Fruit fly (Drosophila melanogaster) whole organism, embryonic: ENCODE results near the gene CG17801.

Experiments
- BEAF-32 ChIP-seq: fragments of 200-800 bp; sonication (Bioruptor generic); optimal IDR thresholded peaks from 3 replicates; lab custom pipeline; 2017; ENCODE audit warnings: missing biosample characterization, missing genetic modification characterization, mild to moderate bottlenecking, moderate library complexity, missing genetic modification reagents
- Blimp-1 ChIP-seq: fragments of 200-800 bp; sonication (Bioruptor generic); optimal IDR thresholded peaks from 3 replicates; lab custom pipeline; 2018; ENCODE audit warnings: missing biosample characterization, missing genetic modification characterization, mild to moderate bottlenecking, moderate library complexity, missing genetic modification reagents
- CG10147 ChIP-seq: fragments of 200-800 bp; sonication (Bioruptor generic); optimal IDR thresholded peaks from 2 replicates; lab custom pipeline; 2019; ENCODE audit warnings: missing biosample characterization, mild to moderate bottlenecking, missing genetic modification characterization, moderate library complexity
- CG1024 ChIP-seq: fragments of 200-800 bp; sonication (Bioruptor generic); IDR thresholded peaks from 2 replicates; pipeline ENCODE4 v1.3.6; 2022; ENCODE audit warnings: missing biosample characterization, missing genetic modification characterization
- CG10654 ChIP-seq: fragments of 200-800 bp; sonication (Bioruptor generic); optimal IDR thresholded peaks from 2 replicates; lab custom pipeline; 2016; ENCODE audit warnings: missing biosample characterization, missing genetic modification characterization
- CG1233 ChIP-seq: fragments of 200-800 bp; sonication (Bioruptor generic); optimal IDR thresholded peaks from 4 replicates; lab custom pipeline; 2018; ENCODE audit warnings: missing biosample characterization, mild to moderate bottlenecking, missing genetic modification characterization
- CG12769 ChIP-seq: fragments of 200-800 bp; sonication (Bioruptor generic); optimal IDR thresholded peaks from 2 replicates; lab custom pipeline; 2019; ENCODE audit warnings: missing biosample characterization, mild to moderate bottlenecking, missing genetic modification characterization, moderate library complexity
- CG13624 ChIP-seq: fragments of 200-800 bp; sonication (Bioruptor generic); optimal IDR thresholded peaks from 2 replicates; lab custom pipeline; 2016; ENCODE audit warnings: missing biosample characterization, missing genetic modification characterization
- CG13775 ChIP-seq: fragments of 200-800 bp; sonication (Bioruptor generic); optimal IDR thresholded peaks from 3 replicates; lab custom pipeline; 2017; ENCODE audit warnings: missing biosample characterization, mild to moderate bottlenecking, missing genetic modification characterization
- CG18764 ChIP-seq: fragments of 200-800 bp; sonication (Bioruptor generic); optimal IDR thresholded peaks from 3 replicates; lab custom pipeline; 2016; ENCODE audit warnings: missing biosample characterization, missing genetic modification characterization
- CG2202 ChIP-seq: fragments of 200-800 bp; sonication (Bioruptor generic); optimal IDR thresholded peaks from 2 replicates; lab custom pipeline; 2018; ENCODE audit warnings: missing biosample characterization, mild to moderate bottlenecking, missing genetic modification characterization
- CG30431 ChIP-seq: fragments of 200-800 bp; sonication (Bioruptor generic); optimal IDR thresholded peaks from 2 replicates; lab custom pipeline; 2017; ENCODE audit warnings: missing biosample characterization, missing genetic modification characterization
- CG4360 ChIP-seq: fragments of 200-800 bp; sonication (Bioruptor generic); IDR thresholded peaks from 2 replicates; pipeline ENCODE4 v1.3.6; 2022; ENCODE audit warnings: missing biosample characterization, missing genetic modification characterization
- CG4820 ChIP-seq: fragments of 200-800 bp; sonication (Bioruptor generic); optimal IDR thresholded peaks from 3 replicates; lab custom pipeline; 2016; ENCODE audit warnings: missing biosample characterization, missing genetic modification characterization
- CG6854 ChIP-seq: fragments of 200-800 bp; sonication (Bioruptor generic); optimal IDR thresholded peaks from 3 replicates; lab custom pipeline; 2017; ENCODE audit warnings: missing biosample characterization, mild to moderate bottlenecking, missing genetic modification characterization
- CG7786 ChIP-seq: fragments of 200-800 bp; sonication (Bioruptor generic); optimal IDR thresholded peaks from 2 replicates; lab custom pipeline; 2016; ENCODE audit warnings: missing biosample characterization, missing genetic modification characterization
- CG7928 ChIP-seq: fragments of 200-800 bp; sonication (Bioruptor generic); optimal IDR thresholded peaks from 2 replicates; lab custom pipeline; 2017; ENCODE audit warnings: missing biosample characterization, mild to moderate bottlenecking, missing genetic modification characterization
- CG8765 ChIP-seq: fragments of 200-800 bp; sonication (Bioruptor generic); IDR thresholded peaks from 2 replicates; pipeline ENCODE4 v1.3.6; 2022; ENCODE audit warnings: missing biosample characterization, missing genetic modification characterization
- CG9215 ChIP-seq: fragments of 200-800 bp; sonication (Bioruptor generic); IDR thresholded peaks from 2 replicates; pipeline ENCODE4 v1.3.6; 2022; ENCODE audit warnings: missing biosample characterization, missing genetic modification characterization
- CG9609 ChIP-seq: fragments of 200-800 bp; sonication (Bioruptor generic); optimal IDR thresholded peaks from 3 replicates; lab custom pipeline; 2016; ENCODE audit warnings: missing biosample characterization, missing genetic modification characterization
- CG9727 ChIP-seq: fragments of 200-800 bp; sonication (Bioruptor generic); optimal IDR thresholded peaks from 3 replicates; lab custom pipeline; 2017; ENCODE audit warnings: missing biosample characterization, mild to moderate bottlenecking, missing genetic modification characterization
- CG9797 ChIP-seq: fragments of 200-800 bp; sonication (Bioruptor generic); optimal IDR thresholded peaks from 3 replicates; lab custom pipeline; 2018; ENCODE audit warnings: missing biosample characterization, mild to moderate bottlenecking, missing genetic modification characterization
- Deaf1 ChIP-seq: fragments of 200-800 bp; optimal IDR thresholded peaks from 3 replicates; lab custom pipeline; 2019; ENCODE audit warnings: missing biosample characterization, mild to moderate bottlenecking, missing genetic modification characterization, moderate library complexity
- Dek ChIP-seq: fragments of 200-800 bp; sonication (Bioruptor generic); optimal IDR thresholded peaks from 3 replicates; lab custom pipeline; 2019; ENCODE audit warnings: missing biosample characterization, mild to moderate bottlenecking, missing genetic modification characterization, moderate library complexity
- Ets65A ChIP-seq: fragments of 200-800 bp; sonication (Bioruptor generic); peaks from one replicate; lab custom pipeline; 2016; ENCODE audit warnings: missing biosample characterization, missing genetic modification characterization
- Fer3 ChIP-seq: fragments of 200-800 bp; sonication (Bioruptor generic); optimal IDR thresholded peaks from 2 replicates; lab custom pipeline; 2018; ENCODE audit warnings: missing biosample characterization, mild to moderate bottlenecking, missing genetic modification characterization, moderate library complexity
- Gug ChIP-seq: fragments of 200-800 bp; sonication (Bioruptor generic); IDR thresholded peaks from 4 replicates; pipeline ENCODE4 v1.3.6; 2022; ENCODE audit warnings: missing biosample characterization, missing genetic modification characterization
- HmgD ChIP-seq: fragments of 200-800 bp; sonication (Bioruptor generic); optimal IDR thresholded peaks from 3 replicates; lab custom pipeline; 2016; ENCODE audit warnings: missing biosample characterization, missing genetic modification characterization
- Hr51 ChIP-seq, 2 experiments: fragments of 200-800 bp; sonication (Bioruptor generic); optimal IDR thresholded peaks; 2 replicates in 1 of 2; 3 replicates in 1 of 2; lab custom pipeline; 2016 to 2018; ENCODE audit warnings: missing biosample characterization in 2 of 2, missing genetic modification characterization in 2 of 2, mild to moderate bottlenecking in 1 of 2, moderate library complexity in 1 of 2
- Jarid2 ChIP-seq: fragments of 200-800 bp; sonication (Bioruptor generic); optimal IDR thresholded peaks from 3 replicates; lab custom pipeline; 2017; ENCODE audit warnings: mild to moderate bottlenecking, missing biosample characterization, missing genetic modification reagents, missing genetic modification characterization
- Side ChIP-seq: fragments of 200-800 bp; sonication (Bioruptor generic); optimal IDR thresholded peaks from 2 replicates; lab custom pipeline; 2016; ENCODE audit warnings: missing biosample characterization, missing genetic modification characterization
- Spps ChIP-seq: fragments of 200-800 bp; sonication (Bioruptor generic); optimal IDR thresholded peaks from 2 replicates; lab custom pipeline; 2018; ENCODE audit warnings: missing biosample characterization, mild to moderate bottlenecking, missing genetic modification characterization
- Ssrp ChIP-seq: fragments of 200-800 bp; sonication (Bioruptor generic); optimal IDR thresholded peaks from 2 replicates; lab custom pipeline; 2018; ENCODE audit warnings: missing biosample characterization, mild to moderate bottlenecking, missing genetic modification characterization, moderate library complexity
- YL-1 ChIP-seq: fragments of 200-800 bp; sonication (Bioruptor generic); optimal IDR thresholded peaks from 3 replicates; lab custom pipeline; 2017; ENCODE audit warnings: missing biosample characterization, mild to moderate bottlenecking, missing genetic modification characterization
- az2 ChIP-seq: fragments of 200-800 bp; sonication (Bioruptor generic); optimal IDR thresholded peaks from 3 replicates; lab custom pipeline; 2016; ENCODE audit warnings: missing biosample characterization, missing genetic modification characterization
- bab2 ChIP-seq: fragments of 200-800 bp; sonication (Bioruptor generic); optimal IDR thresholded peaks from 2 replicates; lab custom pipeline; 2016; ENCODE audit warnings: missing biosample characterization, missing genetic modification characterization
- fd102C ChIP-seq: fragments of 200-800 bp; sonication (Bioruptor generic); optimal IDR thresholded peaks from 2 replicates; lab custom pipeline; 2018; ENCODE audit warnings: missing biosample characterization, mild to moderate bottlenecking, missing genetic modification characterization, moderate library complexity
- gem ChIP-seq: fragments of 200-800 bp; sonication (Bioruptor generic); optimal IDR thresholded peaks from 2 replicates; lab custom pipeline; 2019; ENCODE audit warnings: missing biosample characterization, mild to moderate bottlenecking, missing genetic modification characterization, moderate library complexity
- gro ChIP-seq: fragments of 200-800 bp; sonication (Bioruptor generic); optimal IDR thresholded peaks from 2 replicates; lab custom pipeline; 2016; ENCODE audit warnings: missing biosample characterization, missing genetic modification characterization
- jumu ChIP-seq: fragments of 200-800 bp; sonication (Bioruptor generic); optimal IDR thresholded peaks from 3 replicates; lab custom pipeline; 2016; ENCODE audit warnings: missing biosample characterization, missing genetic modification characterization
- onecut ChIP-seq: fragments of 200-800 bp; sonication (Bioruptor generic); IDR thresholded peaks from 2 replicates; pipeline ENCODE4 v1.3.6; 2022; ENCODE audit warnings: missing biosample characterization, missing genetic modification characterization
- phol ChIP-seq: fragments of 200-800 bp; sonication (Bioruptor generic); optimal IDR thresholded peaks from 3 replicates; lab custom pipeline; 2018; ENCODE audit warnings: missing biosample characterization, mild to moderate bottlenecking, missing genetic modification characterization, moderate library complexity
- run ChIP-seq: fragments of 200-800 bp; sonication (Bioruptor generic); optimal IDR thresholded peaks from 3 replicates; lab custom pipeline; 2018; ENCODE audit warnings: missing biosample characterization, mild to moderate bottlenecking, missing genetic modification characterization
- sd ChIP-seq: fragments of 200-800 bp; sonication (Bioruptor generic); optimal IDR thresholded peaks from 3 replicates; lab custom pipeline; 2018; ENCODE audit warnings: missing biosample characterization, mild to moderate bottlenecking, missing genetic modification characterization, moderate library complexity
- seq ChIP-seq: fragments of 200-800 bp; sonication (Bioruptor generic); IDR thresholded peaks from 2 replicates; pipeline ENCODE4 v1.3.6; 2022; ENCODE audit warnings: missing biosample characterization, missing genetic modification characterization
- stc ChIP-seq: fragments of 200-800 bp; sonication (Bioruptor generic); IDR thresholded peaks from 2 replicates; pipeline ENCODE4 v1.3.6; 2022; ENCODE audit warnings: missing biosample characterization, missing genetic modification characterization
- trem ChIP-seq: fragments of 200-800 bp; optimal IDR thresholded peaks from 3 replicates; lab custom pipeline; 2019; ENCODE audit warnings: missing biosample characterization, mild to moderate bottlenecking, missing genetic modification characterization, moderate library complexity
- unc-4 ChIP-seq: fragments of 200-800 bp; sonication (Bioruptor generic); IDR thresholded peaks from 2 replicates; pipeline ENCODE4 v1.3.6; 2022; ENCODE audit warnings: missing biosample characterization, missing genetic modification characterization; ENCODE audit not compliant: partially characterized antibody

The CG17801 gene

dm6 chr3R:17810951-17811706 lies 4.2 kb upstream of the CG17801 start, which contains the start of the genes Alg1 and tinc (continued):
- peak; percentile 61; the same call in 1 of the 2 replicates for TF ChIP-seq stc (GFP tag; lab: Robert Waterston, UW)
- peak; percentile 19 for TF ChIP-seq CG18764 (GFP tag; lab: Kevin White, UChicago)
- TF ChIP-seq unc-4 (GFP tag; lab: Robert Waterston, UW): 0 out of 2 replicates have a peak, but pooled peaks have one; percentile 14
- peak; percentile 24 for TF ChIP-seq sd (tag; lab: Kevin White, UChicago)
- TF ChIP-seq CG13775 (GFP tag; lab: Kevin White, UChicago): peak; percentile 56
- TF ChIP-seq CG7786 (GFP tag; lab: Kevin White, UChicago): peak; percentile 23
- peak; percentile 36 for TF ChIP-seq BEAF-32 (GFP tag; lab: Kevin White, UChicago)
- TF ChIP-seq CG7928 (GFP tag; lab: Kevin White, UChicago): no peak
- peak in 1 of 2 experiments; percentile 79 for TF ChIP-seq Hr51 (GFP tag; optimal IDR thresholded peaks at IDR 0.05; lab: Kevin White, UChicago)
- TF ChIP-seq Jarid2 (GFP tag; lab: Kevin White, UChicago): peak; percentile 91
- no peak for TF ChIP-seq gro
- peak; percentile 88 for TF ChIP-seq gem (tag; lab: Kevin White, UChicago)
- TF ChIP-seq CG30431 (GFP tag; lab: Kevin White, UChicago): no peak
- TF ChIP-seq CG9797 (GFP tag; lab: Kevin White, UChicago): peak; percentile 90
- TF ChIP-seq trem (tag; lab: Kevin White, UChicago): peak; percentile 64
- TF ChIP-seq CG1233: no peak
- peak; percentile 3 for TF ChIP-seq CG9609 (GFP tag; lab: Kevin White, UChicago)
- 0 out of 2 replicates have a peak, but pooled peaks have one; percentile 25 for TF ChIP-seq CG9215 (GFP tag; lab: Robert Waterston, UW)
- peak; percentile 79 for TF ChIP-seq phol (tag; lab: Kevin White, UChicago)
- TF ChIP-seq Ets65A (GFP tag; lab: Kevin White, UChicago): peak; percentile 63
- no peak for TF ChIP-seq CG1024 (GFP tag; lab: Robert Waterston, UW)
- peak; percentile 65 for TF ChIP-seq CG9727 (GFP tag; lab: Kevin White, UChicago)
- TF ChIP-seq CG4360 (GFP tag; lab: Robert Waterston, UW): 0 out of 2 replicates have a peak, but pooled peaks have one; percentile 23
- peak; percentile 4 for TF ChIP-seq Side (GFP tag; lab: Kevin White, UChicago)
- TF ChIP-seq onecut (GFP tag; lab: Robert Waterston, UW): 0 out of 2 replicates have a peak, but pooled peaks have one; percentile 15
- TF ChIP-seq CG2202 (tag; lab: Kevin White, UChicago): peak; percentile 27
- peak; percentile 80 for TF ChIP-seq Fer3 (tag; lab: Kevin White, UChicago)
- peak; percentile 42 for TF ChIP-seq CG10654 (GFP tag; lab: Kevin White, UChicago)
- peak; percentile 47 for TF ChIP-seq Ssrp (tag; lab: Kevin White, UChicago)
- peak; percentile 49 for TF ChIP-seq Deaf1 (tag; lab: Kevin White, UChicago)
- TF ChIP-seq bab2 (GFP tag; lab: Kevin White, UChicago): peak; percentile 30
- peak; percentile 63 for TF ChIP-seq CG13624 (GFP tag; lab: Kevin White, UChicago)
- TF ChIP-seq CG8765 (GFP tag; lab: Robert Waterston, UW): no peak
- TF ChIP-seq Blimp-1 (GFP tag; lab: Kevin White, UChicago): peak; percentile 10
- TF ChIP-seq fd102C (GFP tag; lab: Kevin White, UChicago): no peak
- no peak for TF ChIP-seq seq
- TF ChIP-seq HmgD (GFP tag; lab: Kevin White, UChicago): peak; percentile 20
- TF ChIP-seq CG4820 (GFP tag; lab: Kevin White, UChicago): peak; percentile 23
- no peak for TF ChIP-seq jumu (GFP tag; lab: Kevin White, UChicago)
- no peak for TF ChIP-seq Gug (GFP tag; lab: Robert Waterston, UW)
- TF ChIP-seq run (tag; lab: Kevin White, UChicago): peak; percentile 37
- TF ChIP-seq CG10147: peak; percentile 81
- peak; percentile 41 for TF ChIP-seq CG6854
- TF ChIP-seq az2 (GFP tag; lab: Kevin White, UChicago): peak; percentile 55
- TF ChIP-seq YL-1 (GFP tag; lab: Kevin White, UChicago): peak; percentile 76
- TF ChIP-seq Spps: peak; percentile 10
- peak; percentile 56 for TF ChIP-seq Dek (tag; lab: Kevin White, UChicago)
- TF ChIP-seq CG12769 (tag; lab: Kevin White, UChicago): no peak
